Fruit fly (Drosophila melanogaster): ENCODE measurements around the gene ttm2.

The ttm2 gene

dm6 chr3L:270760-271500 is 4.0 kb upstream of the ttm2 start, which contains the start of gene miple2 (continued):
- TF ChIP-seq CG9932 (GFP tag; IDR thresholded peaks at IDR 0.05) (no peak), CG9817 (tag; optimal IDR thresholded peaks at IDR 0.05) (no peak), CG11695 (GFP tag; IDR thresholded peaks at IDR 0.05) (peak; percentile 26; the same call in 1 of the 3 replicates), fd102C (GFP tag; optimal IDR thresholded peaks at IDR 0.05) (peak; percentile 80), Hsf (GFP tag; optimal IDR thresholded peaks at IDR 0.05) (peak; percentile 50), Chrac-16 (GFP tag; optimal IDR thresholded peaks at IDR 0.05) (no peak), CG5245 (GFP tag; optimal IDR thresholded peaks at IDR 0.05) (no peak), ERR (GFP tag; optimal IDR thresholded peaks at IDR 0.05) (peak; percentile 21), CG18011 (GFP tag; optimal IDR thresholded peaks at IDR 0.05) (peak; percentile 38), CG2129 (GFP tag; IDR thresholded peaks at IDR 0.05; ENCODE audit: partially characterized antibody) (no peak), mam (GFP tag; optimal IDR thresholded peaks at IDR 0.05) (peak; percentile 14), CG1603 (tag; optimal IDR thresholded peaks at IDR 0.05) (peak; percentile 8), CkIIα-i1 (GFP tag; IDR thresholded peaks at IDR 0.05) (no peak), CG15696 (tag; optimal IDR thresholded peaks at IDR 0.05) (peak; percentile 65), Atf6 (GFP tag; IDR thresholded peaks at IDR 0.05) (peak; percentile 10; the same call in 1 of the 2 replicates), Hmx (GFP tag; optimal IDR thresholded peaks at IDR 0.05) (peak; percentile 28), emc (GFP tag; optimal IDR thresholded peaks at IDR 0.05) (no peak), dmrt99B (tag; optimal IDR thresholded peaks at IDR 0.05) (peak; percentile 61), Kr (GFP tag; optimal IDR thresholded peaks at IDR 0.05) (peak; percentile 51), CG7745 (tag; optimal IDR thresholded peaks at IDR 0.05) (no peak), Vsx1 (GFP tag; optimal IDR thresholded peaks at IDR 0.05) (peak; percentile 70), pros (GFP tag; optimal IDR thresholded peaks at IDR 0.05) (peak; percentile 76), Ravus (GFP tag; IDR thresholded peaks at IDR 0.05) (no peak), CTCF (GFP tag; optimal IDR thresholded peaks at IDR 0.05) (no peak), Opbp (GFP tag; IDR thresholded peaks at IDR 0.05; ENCODE audit: partially characterized antibody) (no peak), chm (GFP tag; IDR thresholded peaks at IDR 0.05) (0 out of 2 replicates have a peak, but pooled peaks have one; percentile 39), Rx (GFP tag; IDR thresholded peaks at IDR 0.05) (no peak), exex (tag; optimal IDR thresholded peaks at IDR 0.05) (peak; percentile 65), Sox102F (GFP tag; optimal IDR thresholded peaks at IDR 0.05) (no peak), CG6813 (GFP tag; optimal IDR thresholded peaks at IDR 0.05) (peak; percentile 65), CG13624 (GFP tag; optimal IDR thresholded peaks at IDR 0.05) (peak; percentile 27), HLH54F (GFP tag; optimal IDR thresholded peaks at IDR 0.05) (peak; percentile 49), CG15073 (GFP tag; optimal IDR thresholded peaks at IDR 0.05) (no peak), Dip2 (GFP tag; IDR thresholded peaks at IDR 0.05) (no peak), crol (GFP tag; IDR thresholded peaks at IDR 0.05) (no peak), Eip74EF (GFP tag; optimal IDR thresholded peaks at IDR 0.05) (no peak), CG14667 (GFP tag; IDR thresholded peaks at IDR 0.05) (no peak), psq (GFP tag; optimal IDR thresholded peaks at IDR 0.05) (peak; percentile 15), CG13424 (tag; optimal IDR thresholded peaks at IDR 0.05) (peak; percentile 53), CG32772 (GFP tag; IDR thresholded peaks at IDR 0.05) (no peak), Nf-YB (GFP tag; optimal IDR thresholded peaks at IDR 0.05) (peak; percentile 26), Myb (GFP tag; optimal IDR thresholded peaks at IDR 0.05) (peak; percentile 23), Ada2b (GFP tag; IDR thresholded peaks at IDR 0.05) (no peak), hbn (GFP tag; IDR thresholded peaks at IDR 0.05; ENCODE audit: partially characterized antibody) (no peak), Asciz (GFP tag; optimal IDR thresholded peaks at IDR 0.05) (peak; percentile 61), lilli (GFP tag; optimal IDR thresholded peaks at IDR 0.05) (peak; percentile 53), CG17568 (GFP tag; optimal IDR thresholded peaks at IDR 0.05) (peak; percentile 25), BtbVII (GFP tag; optimal IDR thresholded peaks at IDR 0.05) (peak; percentile 35), CG15011 (GFP tag; optimal IDR thresholded peaks at IDR 0.05) (peak; percentile 37)
